Worm (Caenorhabditis elegans): ENCODE measurements around the gene srh-271.

ce11 chrV:2585727-2586126 lies 36.1 kb downstream of the srh-271 start, which contains the start of gene C29G2.6:
- TF ChIP-seq mab-5 (tag; optimal IDR thresholded peaks at IDR 0.05) (no peak), elt-3 (tag; optimal IDR thresholded peaks at IDR 0.05) (no peak), ceh-43 (GFP tag; optimal IDR thresholded peaks at IDR 0.05) (no peak), blmp-1 (tag; optimal IDR thresholded peaks at IDR 0.05) (no peak), nhr-76 (tag; optimal IDR thresholded peaks at IDR 0.05) (no peak), unc-39 (tag; optimal IDR thresholded peaks at IDR 0.05) (no peak)

Measured in whole organism, mixed stage, embryonic.